Fruit fly (Drosophila melanogaster) whole organism, adult: ENCODE measurements around the gene Pex10.

Experiments
- CG11617 ChIP-seq: fragments of 200-800 bp; sonication (Bioruptor generic); optimal IDR thresholded peaks from 2 replicates; lab custom pipeline; 2017; ENCODE audit warnings: mild to moderate bottlenecking, missing biosample characterization, missing genetic modification reagents, missing genetic modification characterization
- CG12768 ChIP-seq: fragments of 200-800 bp; sonication (Bioruptor generic); optimal IDR thresholded peaks from 2 replicates; lab custom pipeline; 2017; ENCODE audit warnings: missing biosample characterization, missing genetic modification characterization, mild to moderate bottlenecking, moderate library complexity, missing genetic modification reagents
- CG14711 ChIP-seq: fragments of 200-800 bp; sonication (Bioruptor generic); optimal IDR thresholded peaks from 2 replicates; lab custom pipeline; 2018; ENCODE audit warnings: missing biosample characterization, mild to moderate bottlenecking, missing genetic modification characterization, moderate library complexity
- CG1620 ChIP-seq: fragments of 200-800 bp; sonication (Bioruptor generic); optimal IDR thresholded peaks from 2 replicates; lab custom pipeline; 2016; ENCODE audit warnings: missing biosample characterization, missing genetic modification characterization
- CG33017 ChIP-seq: fragments of 200-800 bp; sonication (Bioruptor generic); optimal IDR thresholded peaks from 2 replicates; lab custom pipeline; 2018; ENCODE audit warnings: missing biosample characterization, mild to moderate bottlenecking, missing genetic modification characterization, moderate library complexity
- CG5204 ChIP-seq: fragments of 200-800 bp; sonication (Bioruptor generic); optimal IDR thresholded peaks from 2 replicates; lab custom pipeline; 2016; ENCODE audit warnings: missing biosample characterization, missing genetic modification characterization
- CG7045 ChIP-seq: fragments of 200-800 bp; sonication (Bioruptor generic); optimal IDR thresholded peaks from 2 replicates; lab custom pipeline; 2017; ENCODE audit warnings: missing biosample characterization, mild to moderate bottlenecking, missing genetic modification characterization
- CG7101 ChIP-seq: fragments of 200-800 bp; sonication (Bioruptor generic); optimal IDR thresholded peaks from 2 replicates; lab custom pipeline; 2018; ENCODE audit warnings: missing biosample characterization, mild to moderate bottlenecking, missing genetic modification characterization, moderate library complexity
- Clk ChIP-seq: fragments of 200-800 bp; sonication (Bioruptor generic); optimal IDR thresholded peaks from 2 replicates; lab custom pipeline; 2017; ENCODE audit warnings: missing biosample characterization, missing genetic modification characterization
- Crg-1 ChIP-seq: fragments of 200-800 bp; sonication (Bioruptor generic); optimal IDR thresholded peaks from 2 replicates; lab custom pipeline; 2016; ENCODE audit warnings: missing biosample characterization, missing genetic modification characterization
- Hr96 ChIP-seq: fragments of 200-800 bp; sonication (Bioruptor generic); optimal IDR thresholded peaks from 2 replicates; lab custom pipeline; 2016; ENCODE audit warnings: missing biosample characterization, missing genetic modification characterization
- Mnt ChIP-seq: fragments of 200-800 bp; sonication (Bioruptor generic); optimal IDR thresholded peaks from 2 replicates; lab custom pipeline; 2016; ENCODE audit warnings: missing biosample characterization, mild to moderate bottlenecking, missing genetic modification characterization
- bab1 ChIP-seq: fragments of 200-800 bp; sonication (Bioruptor generic); optimal IDR thresholded peaks from 3 replicates; lab custom pipeline; 2019; ENCODE audit warnings: missing biosample characterization, mild to moderate bottlenecking, missing genetic modification characterization, moderate library complexity
- cic ChIP-seq: fragments of 200-800 bp; sonication (Bioruptor generic); optimal IDR thresholded peaks from 2 replicates; lab custom pipeline; 2017; ENCODE audit warnings: missing biosample characterization, mild to moderate bottlenecking, missing genetic modification characterization, moderate library complexity
- cnc ChIP-seq, 2 experiments: fragments of >200 bp; optimal IDR thresholded peaks; 2 replicates each; lab custom pipeline; 2017
- kay ChIP-seq: fragments of 200-800 bp; sonication (Bioruptor generic); peaks from one replicate; lab custom pipeline; 2016; ENCODE audit warnings: missing biosample characterization, missing genetic modification characterization, borderline replicate concordance
- ovo ChIP-seq: fragments of 200-800 bp; sonication (Bioruptor generic); optimal IDR thresholded peaks from 2 replicates; lab custom pipeline; 2016; ENCODE audit warnings: missing biosample characterization, missing genetic modification characterization
- pad ChIP-seq: fragments of 200-800 bp; sonication (Bioruptor generic); optimal IDR thresholded peaks from 3 replicates; lab custom pipeline; 2017; ENCODE audit warnings: missing biosample characterization, missing genetic modification characterization, mild to moderate bottlenecking, moderate library complexity, missing genetic modification reagents
- tj ChIP-seq: fragments of 200-800 bp; sonication (Bioruptor generic); optimal IDR thresholded peaks from 3 replicates; lab custom pipeline; 2017; ENCODE audit warnings: missing biosample characterization, mild to moderate bottlenecking, missing genetic modification characterization, moderate library complexity
- toe ChIP-seq: fragments of 200-800 bp; sonication (Bioruptor generic); optimal IDR thresholded peaks from 2 replicates; lab custom pipeline; 2016; ENCODE audit warnings: missing biosample characterization, missing genetic modification characterization

The Pex10 gene

dm6 chr3L:1549148-1549547 lies 8.9 kb upstream of the Pex10 start:
- no peak for TF ChIP-seq Hr96 (GFP tag; lab: Kevin White, UChicago)
- TF ChIP-seq pad (GFP tag; lab: Kevin White, UChicago) = no peak
- TF ChIP-seq ovo (GFP tag; lab: Kevin White, UChicago) = no peak
- TF ChIP-seq toe (GFP tag; lab: Kevin White, UChicago) = no peak
- no peak for TF ChIP-seq kay (GFP tag; lab: Kevin White, UChicago)
- no peak for TF ChIP-seq CG7101 (tag; lab: Kevin White, UChicago)
- no peak for TF ChIP-seq CG14711 (tag; lab: Kevin White, UChicago)
- no peak for TF ChIP-seq cnc (optimal IDR thresholded peaks at IDR 0.05; lab: Kevin White, UChicago)
- no peak for TF ChIP-seq Mnt (GFP tag; lab: Kevin White, UChicago)
- no peak for TF ChIP-seq CG11617 (GFP tag; lab: Kevin White, UChicago)
- no peak for TF ChIP-seq Crg-1
- no peak for TF ChIP-seq bab1 (GFP tag; lab: Kevin White, UChicago)

dm6 chr3L:1549634-1550071 lies 8.4 kb upstream of the Pex10 start:
- no peak for TF ChIP-seq toe (GFP tag; lab: Kevin White, UChicago)
- no peak for TF ChIP-seq bab1 (GFP tag; lab: Kevin White, UChicago)
- TF ChIP-seq CG11617 (GFP tag; lab: Kevin White, UChicago) = peak; percentile 28
- TF ChIP-seq CG33017 (tag; lab: Kevin White, UChicago) = no peak
- no peak for TF ChIP-seq CG14711 (tag; lab: Kevin White, UChicago)
- no peak for TF ChIP-seq tj
- TF ChIP-seq Crg-1 = no peak
- TF ChIP-seq Mnt (GFP tag; lab: Kevin White, UChicago) = peak; percentile 91
- TF ChIP-seq cic (GFP tag; lab: Kevin White, UChicago) = peak; percentile 61
- TF ChIP-seq CG12768 = peak; percentile 19
- no peak for TF ChIP-seq CG1620 (GFP tag; lab: Kevin White, UChicago)
- no peak for TF ChIP-seq ovo (GFP tag; lab: Kevin White, UChicago)

- TF ChIP-seq bab1 (GFP tag; lab: Kevin White, UChicago) = no peak
- no peak for TF ChIP-seq pad (GFP tag; lab: Kevin White, UChicago)
- TF ChIP-seq toe (GFP tag; lab: Kevin White, UChicago) = no peak
- TF ChIP-seq tj = no peak
- TF ChIP-seq CG11617 (GFP tag; lab: Kevin White, UChicago) = no peak
- TF ChIP-seq Mnt (GFP tag; lab: Kevin White, UChicago) = no peak
- TF ChIP-seq Hr96 (GFP tag; lab: Kevin White, UChicago) = no peak
- no peak for TF ChIP-seq cnc (optimal IDR thresholded peaks at IDR 0.05; lab: Kevin White, UChicago)
- no peak for TF ChIP-seq CG5204 (GFP tag; lab: Kevin White, UChicago)
- TF ChIP-seq kay (GFP tag; lab: Kevin White, UChicago) = no peak
- no peak for TF ChIP-seq CG7101 (tag; lab: Kevin White, UChicago)
- TF ChIP-seq Clk (GFP tag; lab: Kevin White, UChicago) = no peak
- no peak for TF ChIP-seq ovo (GFP tag; lab: Kevin White, UChicago)
- TF ChIP-seq CG7045 (GFP tag; lab: Kevin White, UChicago) = no peak
- no peak for TF ChIP-seq CG12768
- TF ChIP-seq CG14711 (tag; lab: Kevin White, UChicago) = no peak
- no peak for TF ChIP-seq Crg-1
- TF ChIP-seq CG33017 (tag; lab: Kevin White, UChicago) = no peak
Measured at dm6 chr3L:1550914-1551313, 7.1 kb upstream of the Pex10 start.

dm6 chr3L:1553193-1553592 lies 4.8 kb upstream of the Pex10 start, which contains the start of gene Pcyt2:
Gene Pcyt2 (plus strand): TSS chr3L:1553493.
- no peak for TF ChIP-seq CG14711 (tag; lab: Kevin White, UChicago)
- no peak for TF ChIP-seq CG1620 (GFP tag; lab: Kevin White, UChicago)
- no peak for TF ChIP-seq Mnt (GFP tag; lab: Kevin White, UChicago)
- no peak for TF ChIP-seq kay (GFP tag; lab: Kevin White, UChicago)
- TF ChIP-seq cic (GFP tag; lab: Kevin White, UChicago) = no peak
- no peak for TF ChIP-seq CG7101 (tag; lab: Kevin White, UChicago)
- TF ChIP-seq CG12768 = no peak
- TF ChIP-seq Clk (GFP tag; lab: Kevin White, UChicago) = no peak
- TF ChIP-seq Crg-1 = no peak
- TF ChIP-seq cnc (optimal IDR thresholded peaks at IDR 0.05; lab: Kevin White, UChicago) = no peak
- TF ChIP-seq Hr96 (GFP tag; lab: Kevin White, UChicago) = no peak
- no peak for TF ChIP-seq bab1 (GFP tag; lab: Kevin White, UChicago)
- no peak for TF ChIP-seq CG5204 (GFP tag; lab: Kevin White, UChicago)
- no peak for TF ChIP-seq ovo (GFP tag; lab: Kevin White, UChicago)
- TF ChIP-seq CG11617 (GFP tag; lab: Kevin White, UChicago) = no peak
- TF ChIP-seq CG7045 (GFP tag; lab: Kevin White, UChicago) = no peak
- TF ChIP-seq CG33017 (tag; lab: Kevin White, UChicago) = no peak
- no peak for TF ChIP-seq toe (GFP tag; lab: Kevin White, UChicago)
- TF ChIP-seq tj = no peak

- no peak for TF ChIP-seq bab1 (GFP tag; lab: Kevin White, UChicago)
- no peak for TF ChIP-seq CG14711 (tag; lab: Kevin White, UChicago)
- no peak for TF ChIP-seq toe (GFP tag; lab: Kevin White, UChicago)
- no peak for TF ChIP-seq CG12768
Measured at dm6 chr3L:1565092-1565491, 7.1 kb downstream of the Pex10 start, which contains the start of gene CG12003. Gene CG12003 (plus strand): TSS chr3L:1565392.
